Worm (Caenorhabditis elegans) whole organism, L1 larva: Measurements from ENCODE around the gene F36F12.7.
A peak's percentile ranks its signal among the peaks of the same experiment; 100 is the strongest.

Experiments used
- F16B12.6 ChIP-seq: fragments of 150-350 bp; optimal IDR thresholded peaks from 2 replicates; lab custom pipeline; 2014; ENCODE audit warnings: missing biosample characterization, missing genetic modification characterization
- Y116A8C.19 ChIP-seq: sonication (generic microtip); optimal IDR thresholded peaks from 2 replicates; lab custom pipeline; 2016; ENCODE audit warnings: missing compliant biosample characterization, missing genetic modification characterization, borderline replicate concordance
- aha-1 ChIP-seq: fragments of 150-350 bp; optimal IDR thresholded peaks from 2 replicates; lab custom pipeline; 2014; ENCODE audit warnings: missing biosample characterization, missing genetic modification characterization
- blmp-1 ChIP-seq: fragments of 150-350 bp; optimal IDR thresholded peaks from 2 replicates; lab custom pipeline; 2014; ENCODE audit warnings: missing biosample characterization, missing genetic modification characterization
- ceh-63 ChIP-seq: fragments of 200-800 bp; sonication (Bioruptor generic); optimal IDR thresholded peaks from 2 replicates; lab custom pipeline; 2018; ENCODE audit warnings: mild to moderate bottlenecking, missing genetic modification characterization, missing compliant biosample characterization
- ceh-82 ChIP-seq, 3 experiments: fragments of 150-350 bp in 1 of 3; sonication (generic microtip) in 2 of 3; optimal IDR thresholded peaks; 2 replicates each; lab custom pipeline; 2014 to 2017; ENCODE audit warnings: missing biosample characterization in 3 of 3, missing genetic modification characterization in 3 of 3
- ceh-88 ChIP-seq: fragments of 200-800 bp; sonication (Bioruptor generic); IDR thresholded peaks from 2 replicates; pipeline ENCODE4 v1.3.6; 2022; ENCODE audit warnings: missing genetic modification characterization, missing compliant biosample characterization
- ceh-90 ChIP-seq: sonication (generic microtip); optimal IDR thresholded peaks from 2 replicates; lab custom pipeline; 2016; ENCODE audit warnings: missing genetic modification characterization, missing compliant biosample characterization
- dpl-1 ChIP-seq, 3 experiments: fragments of 150-350 bp in 2 of 3; sonication (generic microtip) in 1 of 3; optimal IDR thresholded peaks; 2 replicates each; lab custom pipeline; 2014 to 2017; ENCODE audit warnings: missing biosample characterization in 3 of 3, missing genetic modification characterization in 3 of 3, missing genetic modification reagents in 3 of 3
- dsc-1 ChIP-seq: sonication (generic microtip); optimal IDR thresholded peaks from 2 replicates; lab custom pipeline; 2016; ENCODE audit warnings: mild to moderate bottlenecking, missing genetic modification characterization, missing compliant biosample characterization
- efl-1 ChIP-seq, 4 experiments: fragments of 150-350 bp; optimal IDR thresholded peaks in 3 of 4; peaks in 1 of 4; 1 replicate in 1 of 4; 2 replicates in 3 of 4; lab custom pipeline; 2014; ENCODE audit warnings: missing biosample characterization in 2 of 4, missing genetic modification characterization in 2 of 4, missing genetic modification reagents in 2 of 4
- egl-27 ChIP-seq, 2 experiments: fragments of 150-350 bp in 1 of 2; sonication (generic microtip); optimal IDR thresholded peaks; 3 replicates each; lab custom pipeline; 2017 to 2018; ENCODE audit warnings: missing biosample characterization in 2 of 2, missing genetic modification characterization in 2 of 2, missing genetic modification reagents in 2 of 2
- elt-2 ChIP-seq: sonication (generic microtip); optimal IDR thresholded peaks from 2 replicates; lab custom pipeline; 2016; ENCODE audit warnings: missing genetic modification characterization, mild to moderate bottlenecking, inconsistent platforms, missing compliant biosample characterization, missing genetic modification reagents
- fkh-10 ChIP-seq: sonication (generic microtip); optimal IDR thresholded peaks from 2 replicates; lab custom pipeline; 2017; ENCODE audit warnings: missing biosample characterization, missing genetic modification reagents, missing genetic modification characterization
- fkh-8 ChIP-seq: sonication (generic microtip); optimal IDR thresholded peaks from 2 replicates; lab custom pipeline; 2016; ENCODE audit warnings: mild to moderate bottlenecking, missing genetic modification characterization, missing compliant biosample characterization
- grh-1 ChIP-seq: fragments of 200-800 bp; sonication (Bioruptor generic); IDR thresholded peaks from 2 replicates; pipeline ENCODE4 v1.3.6; 2022; ENCODE audit warnings: missing genetic modification reagents, missing genetic modification characterization, missing compliant biosample characterization
- irx-1 ChIP-seq: sonication (generic microtip); optimal IDR thresholded peaks from 2 replicates; lab custom pipeline; 2016; ENCODE audit warnings: missing genetic modification characterization, missing compliant biosample characterization
- jun-1 ChIP-seq: fragments of 150-350 bp; optimal IDR thresholded peaks from 2 replicates; lab custom pipeline; 2014; ENCODE audit warnings: missing biosample characterization, missing genetic modification reagents, missing genetic modification characterization
- lin-14 ChIP-seq: fragments of 200-800 bp; sonication (Bioruptor generic); optimal IDR thresholded peaks from 2 replicates; lab custom pipeline; 2018; ENCODE audit warnings: mild to moderate bottlenecking, missing genetic modification characterization, moderate library complexity, missing compliant biosample characterization
- lir-3 ChIP-seq: sonication (generic microtip); optimal IDR thresholded peaks from 2 replicates; lab custom pipeline; 2016; ENCODE audit warnings: mild to moderate bottlenecking, missing genetic modification characterization, moderate library complexity, missing compliant biosample characterization; ENCODE audit not compliant: poor library complexity
- lsy-2 ChIP-seq, 2 experiments: fragments of 150-350 bp; optimal IDR thresholded peaks; 2 replicates each; lab custom pipeline; 2014; ENCODE audit warnings: missing biosample characterization in 2 of 2, missing genetic modification characterization in 2 of 2
- mab-9 ChIP-seq: fragments of 200-800 bp; sonication (Bioruptor generic); IDR thresholded peaks from 2 replicates; pipeline ENCODE4 v1.3.6; 2022; ENCODE audit warnings: missing genetic modification reagents, missing genetic modification characterization, missing compliant biosample characterization
- mep-1 ChIP-seq: fragments of 150-350 bp; optimal IDR thresholded peaks from 2 replicates; lab custom pipeline; 2014; ENCODE audit warnings: missing biosample characterization, missing genetic modification characterization
- nhr-11 ChIP-seq: fragments of 150-350 bp; optimal IDR thresholded peaks from 2 replicates; lab custom pipeline; 2014; ENCODE audit warnings: missing biosample characterization, missing genetic modification characterization
- nhr-20 ChIP-seq: sonication (generic microtip); optimal IDR thresholded peaks from 2 replicates; lab custom pipeline; 2016; ENCODE audit warnings: mild to moderate bottlenecking, missing genetic modification characterization, missing compliant biosample characterization
- nhr-28 ChIP-seq: fragments of 150-350 bp; optimal IDR thresholded peaks from 2 replicates; lab custom pipeline; 2014; ENCODE audit warnings: missing biosample characterization, missing genetic modification characterization
- nhr-47 ChIP-seq: sonication (generic microtip); optimal IDR thresholded peaks from 2 replicates; lab custom pipeline; 2016; ENCODE audit warnings: mild to moderate bottlenecking, missing genetic modification characterization, moderate library complexity, missing compliant biosample characterization
- nhr-71 ChIP-seq: sonication (generic microtip); optimal IDR thresholded peaks from 2 replicates; lab custom pipeline; 2016; ENCODE audit warnings: mild to moderate bottlenecking, missing genetic modification characterization, moderate library complexity, missing compliant biosample characterization
- nhr-76 ChIP-seq: sonication (generic microtip); optimal IDR thresholded peaks from 2 replicates; lab custom pipeline; 2017; ENCODE audit warnings: missing biosample characterization, missing genetic modification characterization
- nhr-84 ChIP-seq: sonication (generic microtip); optimal IDR thresholded peaks from 2 replicates; lab custom pipeline; 2017; ENCODE audit warnings: missing biosample characterization, missing genetic modification characterization
- nhr-85 ChIP-seq: sonication (generic microtip); peaks from one replicate; lab custom pipeline; 2016; ENCODE audit warnings: missing genetic modification characterization, inconsistent platforms, missing compliant biosample characterization
- pag-3 ChIP-seq: sonication (generic microtip); optimal IDR thresholded peaks from 2 replicates; lab custom pipeline; 2017; ENCODE audit warnings: missing genetic modification characterization, mild to moderate bottlenecking, missing compliant biosample characterization, antibody characterized with exemption, borderline replicate concordance; ENCODE audit not compliant: insufficient read depth
- pax-3 ChIP-seq: fragments of 200-800 bp; sonication (Bioruptor generic); optimal IDR thresholded peaks from 2 replicates; lab custom pipeline; 2018; ENCODE audit warnings: mild to moderate bottlenecking, missing genetic modification characterization, moderate library complexity, missing compliant biosample characterization
- pqm-1 ChIP-seq: sonication (generic microtip); optimal IDR thresholded peaks from 3 replicates; lab custom pipeline; 2017; ENCODE audit warnings: missing biosample characterization, missing genetic modification characterization
- rnt-1 ChIP-seq: sonication (generic microtip); optimal IDR thresholded peaks from 2 replicates; lab custom pipeline; 2016; ENCODE audit warnings: mild to moderate bottlenecking, missing genetic modification characterization, moderate library complexity, missing compliant biosample characterization
- skn-1 ChIP-seq: fragments of 150-350 bp; optimal IDR thresholded peaks from 2 replicates; lab custom pipeline; 2014; ENCODE audit warnings: missing biosample characterization, missing genetic modification characterization
- snpc-4 ChIP-seq: fragments of 150-350 bp; optimal IDR thresholded peaks from 2 replicates; lab custom pipeline; 2014; ENCODE audit warnings: missing biosample characterization, missing genetic modification characterization
- snu-23 ChIP-seq: sonication (generic microtip); optimal IDR thresholded peaks from 2 replicates; lab custom pipeline; 2016; ENCODE audit warnings: missing genetic modification characterization, missing compliant biosample characterization
- sup-37 ChIP-seq: fragments of 200-800 bp; sonication (Bioruptor generic); optimal IDR thresholded peaks from 2 replicates; lab custom pipeline; 2018; ENCODE audit warnings: mild to moderate bottlenecking, missing genetic modification characterization, missing compliant biosample characterization
- swsn-7 ChIP-seq: sonication (generic microtip); optimal IDR thresholded peaks from 2 replicates; lab custom pipeline; 2016; ENCODE audit warnings: missing genetic modification characterization, missing compliant biosample characterization
- unc-62 ChIP-seq: fragments of 150-350 bp; optimal IDR thresholded peaks from 2 replicates; lab custom pipeline; 2014; ENCODE audit warnings: missing biosample characterization, missing genetic modification reagents, missing genetic modification characterization
- xbp-1 ChIP-seq: sonication (generic microtip); optimal IDR thresholded peaks from 2 replicates; lab custom pipeline; 2016; ENCODE audit warnings: missing genetic modification characterization, missing compliant biosample characterization
- zag-1 ChIP-seq: fragments of 150-350 bp; optimal IDR thresholded peaks from 2 replicates; lab custom pipeline; 2014; ENCODE audit warnings: missing biosample characterization, missing genetic modification characterization
- zip-4 ChIP-seq: fragments of 200-800 bp; sonication (Bioruptor generic); optimal IDR thresholded peaks from 2 replicates; lab custom pipeline; 2018; ENCODE audit warnings: mild to moderate bottlenecking, missing genetic modification characterization, moderate library complexity, missing compliant biosample characterization

The F36F12.7 gene

DNA sequence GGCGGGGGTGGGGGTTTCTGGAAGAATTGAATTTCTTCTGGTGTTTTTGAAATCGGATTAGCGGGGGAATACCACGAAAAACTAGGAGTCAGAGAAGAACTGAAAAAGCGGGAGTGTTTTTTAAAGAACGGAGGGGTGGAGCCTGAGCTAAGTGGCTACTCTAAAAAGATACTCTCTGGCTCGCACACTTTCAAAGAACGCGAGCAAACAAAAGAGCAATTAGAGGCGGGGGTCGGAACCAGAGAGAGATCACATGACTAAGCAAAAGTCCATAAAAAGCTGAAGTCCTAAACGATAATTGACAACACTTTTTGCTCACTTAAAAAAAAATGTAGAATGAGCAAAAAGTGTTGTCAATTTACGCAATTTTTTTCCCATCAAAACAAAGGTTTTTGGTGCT is 35.2 kb downstream of the F36F12.7 start (continued):
- no peak for TF ChIP-seq mab-9 (GFP tag; lab: Robert Waterston, UW)
- no peak for TF ChIP-seq ceh-90
- TF ChIP-seq zip-4 (GFP tag; lab: Kevin White, UChicago), result no peak
- TF ChIP-seq nhr-47 (tag; lab: Kevin White, UChicago), result peak; percentile 30
- TF ChIP-seq lsy-2 (tag; optimal IDR thresholded peaks at IDR 0.05; lab: Kevin White, UChicago), result peak; percentile 9 to 18
- no peak for TF ChIP-seq nhr-84 (tag; lab: Kevin White, UChicago)
- no peak for TF ChIP-seq ceh-63
- TF ChIP-seq nhr-28 (tag; lab: Kevin White, UChicago), result no peak
- no peak for TF ChIP-seq Y116A8C.19 (tag; lab: Kevin White, UChicago)
- TF ChIP-seq irx-1 (tag; lab: Kevin White, UChicago), result no peak
- TF ChIP-seq snu-23 (GFP tag; lab: Kevin White, UChicago), result no peak
- TF ChIP-seq pag-3 (tag; lab: Kevin White, UChicago), result no peak
- TF ChIP-seq dpl-1 (GFP tag; optimal IDR thresholded peaks at IDR 0.05; lab: Kevin White, UChicago), result peak in 1 of 3 experiments; percentile 7

DNA sequence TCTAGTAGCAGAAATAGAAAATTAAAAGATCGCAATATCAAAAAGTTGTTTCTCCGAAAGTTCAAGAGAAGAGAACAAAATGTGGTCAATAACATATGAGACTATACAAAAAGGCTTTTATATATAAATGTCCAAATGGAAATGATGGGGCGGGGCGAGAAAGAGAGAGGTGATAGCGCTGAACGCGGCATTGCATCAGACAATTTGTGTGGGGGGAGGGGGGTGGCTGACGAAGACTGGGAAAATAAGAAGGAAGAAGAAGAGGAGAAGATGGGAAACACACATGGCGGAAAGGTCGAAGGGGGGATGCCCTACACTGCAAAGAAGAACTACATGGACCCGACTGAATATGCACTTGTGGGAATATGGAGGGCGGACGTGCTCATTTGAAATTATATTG is 36.2 kb downstream of the F36F12.7 start:
- TF ChIP-seq nhr-11 (tag; lab: Kevin White, UChicago) (no peak), mab-9 (GFP tag; lab: Robert Waterston, UW) (no peak), snu-23 (GFP tag; lab: Kevin White, UChicago) (peak; percentile 7), unc-62 (no peak), pax-3 (no peak), ceh-88 (no peak), ceh-63 (no peak), nhr-20 (tag; lab: Kevin White, UChicago) (peak; percentile 1), F16B12.6 (no peak), blmp-1 (tag; lab: Kevin White, UChicago) (peak; percentile 48), xbp-1 (tag; lab: Kevin White, UChicago) (no peak), pqm-1 (no peak), mep-1 (tag; lab: Kevin White, UChicago) (peak; percentile 19), snpc-4 (tag; lab: Kevin White, UChicago) (no peak), pag-3 (tag; lab: Kevin White, UChicago) (no peak), swsn-7 (no peak), fkh-8 (tag; lab: Kevin White, UChicago) (peak; percentile 34), lsy-2 (tag; optimal IDR thresholded peaks at IDR 0.05; lab: Kevin White, UChicago) (peak in 1 of 2 experiments; percentile 44), zag-1 (tag; lab: Kevin White, UChicago) (no peak), dsc-1 (tag; lab: Kevin White, UChicago) (no peak), jun-1 (tag; lab: Kevin White, UChicago) (peak; percentile 56), ceh-90 (no peak), lin-14 (GFP tag; lab: Kevin White, UChicago) (peak; percentile 98), lir-3 (tag; lab: Kevin White, UChicago) (no peak), sup-37 (GFP tag; lab: Kevin White, UChicago) (no peak), fkh-10 (GFP tag; lab: Kevin White, UChicago) (no peak), nhr-71 (tag; lab: Kevin White, UChicago) (peak; percentile 31), irx-1 (tag; lab: Kevin White, UChicago) (no peak), grh-1 (no peak), skn-1 (tag; lab: Kevin White, UChicago) (peak; percentile 23), nhr-28 (tag; lab: Kevin White, UChicago) (no peak), egl-27 (tag; optimal IDR thresholded peaks at IDR 0.05; lab: Kevin White, UChicago) (no peak), rnt-1 (tag; lab: Kevin White, UChicago) (peak; percentile 62), elt-2 (no peak), efl-1 (optimal IDR thresholded peaks at IDR 0.05; lab: Kevin White, UChicago) (peak; percentile 4 to 17), efl-1 (GFP tag; optimal IDR thresholded peaks at IDR 0.05 in 1 of 2; lab: Kevin White, UChicago) (no peak), nhr-85 (tag; lab: Kevin White, UChicago) (peak; percentile 72), nhr-76 (tag; lab: Kevin White, UChicago) (no peak), aha-1 (tag; lab: Kevin White, UChicago) (no peak), ceh-82 (tag; optimal IDR thresholded peaks at IDR 0.05; lab: Kevin White, UChicago) (peak in 1 of 3 experiments; percentile 42)
